Worm (Caenorhabditis elegans) whole organism, L1 larva: ENCODE data around the gene tbb-6.

Experiments
- C04F5.9 ChIP-seq: sonication (generic microtip); optimal IDR thresholded peaks from 2 replicates; lab custom pipeline; 2016; ENCODE audit warnings: missing genetic modification characterization, missing compliant biosample characterization
- C34B4.2 ChIP-seq: sonication (generic microtip); optimal IDR thresholded peaks from 2 replicates; lab custom pipeline; 2017; ENCODE audit warnings: mild to moderate bottlenecking, missing genetic modification characterization, missing compliant biosample characterization
- ama-1 ChIP-seq: fragments of 150-350 bp; optimal IDR thresholded peaks from 2 replicates; lab custom pipeline; 2014
- blmp-1 ChIP-seq: fragments of 150-350 bp; optimal IDR thresholded peaks from 2 replicates; lab custom pipeline; 2014; ENCODE audit warnings: missing biosample characterization, missing genetic modification characterization
- ceh-90 ChIP-seq: sonication (generic microtip); optimal IDR thresholded peaks from 2 replicates; lab custom pipeline; 2016; ENCODE audit warnings: missing genetic modification characterization, missing compliant biosample characterization
- ces-1 ChIP-seq: fragments of 150-350 bp; optimal IDR thresholded peaks from 2 replicates; lab custom pipeline; 2014; ENCODE audit warnings: missing biosample characterization, missing genetic modification reagents, missing genetic modification characterization
- dpl-1 ChIP-seq, 3 experiments: fragments of 150-350 bp in 2 of 3; sonication (generic microtip) in 1 of 3; optimal IDR thresholded peaks; 2 replicates each; lab custom pipeline; 2014 to 2017; ENCODE audit warnings: missing biosample characterization in 3 of 3, missing genetic modification characterization in 3 of 3, missing genetic modification reagents in 3 of 3
- dsc-1 ChIP-seq: sonication (generic microtip); optimal IDR thresholded peaks from 2 replicates; lab custom pipeline; 2016; ENCODE audit warnings: mild to moderate bottlenecking, missing genetic modification characterization, missing compliant biosample characterization
- efl-1 ChIP-seq, 4 experiments: fragments of 150-350 bp; optimal IDR thresholded peaks in 3 of 4; peaks in 1 of 4; 1 replicate in 1 of 4; 2 replicates in 3 of 4; lab custom pipeline; 2014; ENCODE audit warnings: missing biosample characterization in 2 of 4, missing genetic modification characterization in 2 of 4, missing genetic modification reagents in 2 of 4
- hlh-17 ChIP-seq: fragments of 200-800 bp; sonication (Bioruptor generic); optimal IDR thresholded peaks from 2 replicates; lab custom pipeline; 2018; ENCODE audit warnings: missing genetic modification characterization, mild to moderate bottlenecking, missing compliant biosample characterization, moderate library complexity, borderline replicate concordance
- hlh-4 ChIP-seq: sonication (generic microtip); optimal IDR thresholded peaks from 2 replicates; lab custom pipeline; 2016; ENCODE audit warnings: mild to moderate bottlenecking, missing genetic modification characterization, missing compliant biosample characterization
- isw-1 ChIP-seq: fragments of 200-800 bp; sonication (Bioruptor generic); IDR thresholded peaks from 2 replicates; pipeline ENCODE4 v1.3.6; 2022; ENCODE audit warnings: missing genetic modification characterization, missing compliant biosample characterization
- lin-35 ChIP-seq, 2 experiments: fragments of 150-350 bp; optimal IDR thresholded peaks; 2 replicates each; lab custom pipeline; 2014; ENCODE audit warnings: missing biosample characterization in 2 of 2, missing genetic modification characterization in 2 of 2, missing genetic modification reagents in 2 of 2
- lin-39 ChIP-seq: fragments of 150-350 bp; optimal IDR thresholded peaks from 2 replicates; lab custom pipeline; 2014; ENCODE audit warnings: missing biosample characterization, missing genetic modification reagents, missing genetic modification characterization
- lir-3 ChIP-seq: sonication (generic microtip); optimal IDR thresholded peaks from 2 replicates; lab custom pipeline; 2016; ENCODE audit warnings: mild to moderate bottlenecking, missing genetic modification characterization, moderate library complexity, missing compliant biosample characterization; ENCODE audit not compliant: poor library complexity
- mep-1 ChIP-seq: fragments of 150-350 bp; optimal IDR thresholded peaks from 2 replicates; lab custom pipeline; 2014; ENCODE audit warnings: missing biosample characterization, missing genetic modification characterization
- nhr-12 ChIP-seq: sonication (generic microtip); optimal IDR thresholded peaks from 2 replicates; lab custom pipeline; 2017; ENCODE audit warnings: missing biosample characterization, missing genetic modification characterization
- nhr-19 ChIP-seq: fragments of 200-800 bp; sonication (Bioruptor generic); conservative IDR thresholded peaks from 2 replicates; pipeline ENCODE4 v1.3.6; 2022; ENCODE audit warnings: missing genetic modification characterization, missing compliant biosample characterization
- nhr-47 ChIP-seq: sonication (generic microtip); optimal IDR thresholded peaks from 2 replicates; lab custom pipeline; 2016; ENCODE audit warnings: mild to moderate bottlenecking, missing genetic modification characterization, moderate library complexity, missing compliant biosample characterization
- nhr-71 ChIP-seq: sonication (generic microtip); optimal IDR thresholded peaks from 2 replicates; lab custom pipeline; 2016; ENCODE audit warnings: mild to moderate bottlenecking, missing genetic modification characterization, moderate library complexity, missing compliant biosample characterization
- nhr-76 ChIP-seq: sonication (generic microtip); optimal IDR thresholded peaks from 2 replicates; lab custom pipeline; 2017; ENCODE audit warnings: missing biosample characterization, missing genetic modification characterization
- nhr-77 ChIP-seq: fragments of 150-350 bp; optimal IDR thresholded peaks from 2 replicates; lab custom pipeline; 2014; ENCODE audit warnings: missing biosample characterization, missing genetic modification characterization
- nhr-84 ChIP-seq: sonication (generic microtip); optimal IDR thresholded peaks from 2 replicates; lab custom pipeline; 2017; ENCODE audit warnings: missing biosample characterization, missing genetic modification characterization
- nhr-85 ChIP-seq: sonication (generic microtip); peaks from one replicate; lab custom pipeline; 2016; ENCODE audit warnings: missing genetic modification characterization, inconsistent platforms, missing compliant biosample characterization
- nhr-90 ChIP-seq: sonication (generic microtip); optimal IDR thresholded peaks from 2 replicates; lab custom pipeline; 2016; ENCODE audit warnings: mild to moderate bottlenecking, missing genetic modification characterization, missing compliant biosample characterization; ENCODE audit not compliant: poor library complexity
- pax-3 ChIP-seq: fragments of 200-800 bp; sonication (Bioruptor generic); optimal IDR thresholded peaks from 2 replicates; lab custom pipeline; 2018; ENCODE audit warnings: mild to moderate bottlenecking, missing genetic modification characterization, moderate library complexity, missing compliant biosample characterization
- rnt-1 ChIP-seq: sonication (generic microtip); optimal IDR thresholded peaks from 2 replicates; lab custom pipeline; 2016; ENCODE audit warnings: mild to moderate bottlenecking, missing genetic modification characterization, moderate library complexity, missing compliant biosample characterization
- skn-1 ChIP-seq: fragments of 150-350 bp; optimal IDR thresholded peaks from 2 replicates; lab custom pipeline; 2014; ENCODE audit warnings: missing biosample characterization, missing genetic modification characterization
- snu-23 ChIP-seq: sonication (generic microtip); optimal IDR thresholded peaks from 2 replicates; lab custom pipeline; 2016; ENCODE audit warnings: missing genetic modification characterization, missing compliant biosample characterization
- sptf-1 ChIP-seq: fragments of 150-350 bp; optimal IDR thresholded peaks from 2 replicates; lab custom pipeline; 2014; ENCODE audit warnings: missing biosample characterization, missing genetic modification characterization
- sup-37 ChIP-seq: fragments of 200-800 bp; sonication (Bioruptor generic); optimal IDR thresholded peaks from 2 replicates; lab custom pipeline; 2018; ENCODE audit warnings: mild to moderate bottlenecking, missing genetic modification characterization, missing compliant biosample characterization
- swsn-7 ChIP-seq: sonication (generic microtip); optimal IDR thresholded peaks from 2 replicates; lab custom pipeline; 2016; ENCODE audit warnings: missing genetic modification characterization, missing compliant biosample characterization
- tbx-2 ChIP-seq: sonication (generic microtip); optimal IDR thresholded peaks from 2 replicates; lab custom pipeline; 2016; ENCODE audit warnings: missing genetic modification characterization, missing compliant biosample characterization
- unc-130 ChIP-seq: fragments of 150-350 bp; optimal IDR thresholded peaks from 2 replicates; lab custom pipeline; 2017; ENCODE audit warnings: missing biosample characterization, missing genetic modification characterization, inconsistent platforms
- unc-86 ChIP-seq: sonication (generic microtip); optimal IDR thresholded peaks from 2 replicates; lab custom pipeline; 2016; ENCODE audit warnings: missing genetic modification characterization, missing compliant biosample characterization
- xbp-1 ChIP-seq: sonication (generic microtip); optimal IDR thresholded peaks from 2 replicates; lab custom pipeline; 2016; ENCODE audit warnings: missing genetic modification characterization, missing compliant biosample characterization

tbb-6 gene

ce11 chrV:12244980-12245742, 16.2 kb upstream of the tbb-6 start, which contains the start of the genes T04H1.13, slfl-5 and rad-50 (continued):
- TF ChIP-seq efl-1 (optimal IDR thresholded peaks at IDR 0.05; lab: Kevin White, UChicago) (peak in 1 of 2 experiments; percentile 6), efl-1 (GFP tag; optimal IDR thresholded peaks at IDR 0.05 in 1 of 2; lab: Kevin White, UChicago) (peak in 1 of 2 experiments; percentile 30), nhr-71 (tag; lab: Kevin White, UChicago) (peak; percentile 36), pax-3 (tag; lab: Kevin White, UChicago) (no peak), nhr-77 (tag; lab: Kevin White, UChicago) (no peak), tbx-2 (tag; lab: Kevin White, UChicago) (no peak)

ce11 chrV:12245777-12246452, 15.4 kb upstream of the tbb-6 start:
- TF ChIP-seq ama-1 (lab: Kevin White, UChicago) (no peak), lin-39 (tag; lab: Kevin White, UChicago) (no peak), rnt-1 (tag; lab: Kevin White, UChicago) (no peak), nhr-76 (tag; lab: Kevin White, UChicago) (no peak), mep-1 (peak; percentile 25), swsn-7 (tag; lab: Kevin White, UChicago) (no peak), lin-35 (GFP tag; optimal IDR thresholded peaks at IDR 0.05; lab: Kevin White, UChicago) (peak; percentile 55 to 86), dpl-1 (GFP tag; optimal IDR thresholded peaks at IDR 0.05; lab: Kevin White, UChicago) (peak; percentile 45 to 81 (median 74)), nhr-85 (tag; lab: Kevin White, UChicago) (peak; percentile 64), C34B4.2 (tag; lab: Kevin White, UChicago) (no peak), unc-86 (no peak), unc-130 (tag; lab: Kevin White, UChicago) (no peak), lir-3 (no peak), snu-23 (GFP tag; lab: Kevin White, UChicago) (peak; percentile 37), C04F5.9 (tag; lab: Kevin White, UChicago) (no peak), blmp-1 (tag; lab: Kevin White, UChicago) (peak; percentile 36), nhr-47 (tag; lab: Kevin White, UChicago) (no peak), skn-1 (tag; lab: Kevin White, UChicago) (peak; percentile 36), efl-1 (optimal IDR thresholded peaks at IDR 0.05; lab: Kevin White, UChicago) (peak; percentile 19 to 75), efl-1 (GFP tag; optimal IDR thresholded peaks at IDR 0.05 in 1 of 2; lab: Kevin White, UChicago) (peak; percentile 82 to 98), ceh-90 (no peak), nhr-12 (tag; lab: Kevin White, UChicago) (no peak), hlh-17 (GFP tag; lab: Kevin White, UChicago) (no peak), ces-1 (GFP tag; lab: Kevin White, UChicago) (no peak), hlh-4 (tag; lab: Kevin White, UChicago) (no peak), xbp-1 (tag; lab: Kevin White, UChicago) (no peak), nhr-19 (GFP tag; lab: Robert Waterston, UW) (no peak)

ce11 chrV:12251041-12251440, 10.3 kb upstream of the tbb-6 start, which contains the start of gene T04H1.5:
Gene T04H1.5, plus strand, starts transcription at chrV:12251341.
- TF ChIP-seq sup-37: no peak
- no peak for TF ChIP-seq hlh-4 (tag; lab: Kevin White, UChicago)
- TF ChIP-seq, all 84 proteins: peak for 0

ce11 chrV:12252272-12252671, 9.1 kb upstream of the tbb-6 start, which contains the start of gene lrx-1:
Gene lrx-1, plus strand, starts transcription at chrV:12252572.
- TF ChIP-seq nhr-84 (tag; lab: Kevin White, UChicago) (no peak), C04F5.9 (tag; lab: Kevin White, UChicago) (no peak), nhr-47 (tag; lab: Kevin White, UChicago) (no peak), isw-1 (GFP tag; lab: Robert Waterston, UW) (no peak), sptf-1 (no peak), dsc-1 (tag; lab: Kevin White, UChicago) (no peak), unc-86 (no peak), nhr-90 (tag; lab: Kevin White, UChicago) (no peak)
